Worm (Caenorhabditis elegans): ENCODE data around the gene nmt-1.

The nmt-1 gene

ce11 chrIII:6110187-6110586, 5.9 kb downstream of the nmt-1 start:
- no peak for TF ChIP-seq klf-2 (GFP tag; conservative IDR thresholded peaks at IDR 0.05)

- TF ChIP-seq cog-1 (tag; optimal IDR thresholded peaks at IDR 0.05) (no peak), flt-1 (GFP tag; IDR thresholded peaks at IDR 0.05) (no peak), med-1 (GFP tag; optimal IDR thresholded peaks at IDR 0.05; ENCODE audit: insufficient read depth) (no peak), ztf-29 (GFP tag; IDR thresholded peaks at IDR 0.05) (no peak), T22C8.4 (GFP tag; IDR thresholded peaks at IDR 0.05) (no peak)
Observed at ce11 chrIII:6105897-6106296, 10.2 kb downstream of the nmt-1 start.

ce11 chrIII:6102762-6103161, 13.4 kb downstream of the nmt-1 start, which contains the start of gene C05D10.4:
Gene C05D10.4, minus strand, starts transcription at chrIII:6102862.
- TF ChIP-seq ztf-29 (GFP tag; IDR thresholded peaks at IDR 0.05) = no peak
- no peak for TF ChIP-seq flt-1 (GFP tag; IDR thresholded peaks at IDR 0.05)
- no peak for TF ChIP-seq ztf-23 (GFP tag; IDR thresholded peaks at IDR 0.05)
- TF ChIP-seq klf-2 (GFP tag; conservative IDR thresholded peaks at IDR 0.05) = no peak
- TF ChIP-seq cog-1 (tag; optimal IDR thresholded peaks at IDR 0.05) = no peak
- no peak for TF ChIP-seq ref-1 (GFP tag; conservative IDR thresholded peaks at IDR 0.05)
- no peak for TF ChIP-seq tab-1 (GFP tag; IDR thresholded peaks at IDR 0.05)
- no peak for TF ChIP-seq T22C8.4 (GFP tag; IDR thresholded peaks at IDR 0.05)
- TF ChIP-seq med-1 (GFP tag; optimal IDR thresholded peaks at IDR 0.05; ENCODE audit: insufficient read depth) = no peak

ce11 chrIII:6095654-6096053, 20.5 kb downstream of the nmt-1 start:
- TF ChIP-seq ref-1 (GFP tag; conservative IDR thresholded peaks at IDR 0.05) (no peak), tab-1 (GFP tag; IDR thresholded peaks at IDR 0.05) (no peak), klf-2 (GFP tag; conservative IDR thresholded peaks at IDR 0.05) (no peak), ztf-29 (GFP tag; IDR thresholded peaks at IDR 0.05) (no peak), flt-1 (GFP tag; IDR thresholded peaks at IDR 0.05) (no peak), med-1 (GFP tag; optimal IDR thresholded peaks at IDR 0.05; ENCODE audit: insufficient read depth) (no peak), T22C8.4 (GFP tag; IDR thresholded peaks at IDR 0.05) (no peak), ztf-23 (GFP tag; IDR thresholded peaks at IDR 0.05) (no peak), cog-1 (tag; optimal IDR thresholded peaks at IDR 0.05) (no peak)

- no peak for TF ChIP-seq T22C8.4 (GFP tag; IDR thresholded peaks at IDR 0.05)
- no peak for TF ChIP-seq tab-1 (GFP tag; IDR thresholded peaks at IDR 0.05)
Observed at ce11 chrIII:6087705-6088359, 28.3 kb downstream of the nmt-1 start, which contains the start of gene wht-1. Gene wht-1, minus strand, starts transcription at chrIII:6087755.

- no peak for TF ChIP-seq tab-1 (GFP tag; IDR thresholded peaks at IDR 0.05)
- no peak for TF ChIP-seq T22C8.4 (GFP tag; IDR thresholded peaks at IDR 0.05)
- no peak for TF ChIP-seq med-1 (GFP tag; optimal IDR thresholded peaks at IDR 0.05; ENCODE audit: insufficient read depth)
- TF ChIP-seq cog-1 (tag; optimal IDR thresholded peaks at IDR 0.05) = no peak
- no peak for TF ChIP-seq ref-1 (GFP tag; conservative IDR thresholded peaks at IDR 0.05)
- TF ChIP-seq ztf-29 (GFP tag; IDR thresholded peaks at IDR 0.05) = no peak
- no peak for TF ChIP-seq ztf-23 (GFP tag; IDR thresholded peaks at IDR 0.05)
- TF ChIP-seq flt-1 (GFP tag; IDR thresholded peaks at IDR 0.05) = no peak
- no peak for TF ChIP-seq klf-2 (GFP tag; conservative IDR thresholded peaks at IDR 0.05)
Observed at ce11 chrIII:6085311-6085710, 30.8 kb downstream of the nmt-1 start.

- TF ChIP-seq ztf-23 (GFP tag; IDR thresholded peaks at IDR 0.05) = no peak
- TF ChIP-seq cog-1 (tag; optimal IDR thresholded peaks at IDR 0.05) = no peak
- no peak for TF ChIP-seq klf-2 (GFP tag; conservative IDR thresholded peaks at IDR 0.05)
- TF ChIP-seq T22C8.4 (GFP tag; IDR thresholded peaks at IDR 0.05) = no peak
- TF ChIP-seq ztf-29 (GFP tag; IDR thresholded peaks at IDR 0.05) = no peak
- no peak for TF ChIP-seq ref-1 (GFP tag; conservative IDR thresholded peaks at IDR 0.05)
- TF ChIP-seq flt-1 (GFP tag; IDR thresholded peaks at IDR 0.05) = no peak
- TF ChIP-seq med-1 (GFP tag; optimal IDR thresholded peaks at IDR 0.05; ENCODE audit: insufficient read depth) = no peak
- no peak for TF ChIP-seq tab-1 (GFP tag; IDR thresholded peaks at IDR 0.05)
Observed at ce11 chrIII:6080263-6080662, 35.9 kb downstream of the nmt-1 start, which contains the start of gene attf-4. Gene attf-4, plus strand, starts transcription at chrIII:6080563.

ce11 chrIII:6078917-6079316, 37.2 kb downstream of the nmt-1 start:
- TF ChIP-seq flt-1 (GFP tag; IDR thresholded peaks at IDR 0.05) (0 out of 2 replicates have a peak, but pooled peaks have one; percentile 35), med-1 (GFP tag; optimal IDR thresholded peaks at IDR 0.05; ENCODE audit: insufficient read depth) (no peak)

- no peak for TF ChIP-seq ref-1 (GFP tag; conservative IDR thresholded peaks at IDR 0.05)
- TF ChIP-seq klf-2 (GFP tag; conservative IDR thresholded peaks at IDR 0.05) = no peak
- no peak for TF ChIP-seq flt-1 (GFP tag; IDR thresholded peaks at IDR 0.05)
- TF ChIP-seq cog-1 (tag; optimal IDR thresholded peaks at IDR 0.05) = no peak
- no peak for TF ChIP-seq ztf-23 (GFP tag; IDR thresholded peaks at IDR 0.05)
- no peak for TF ChIP-seq tab-1 (GFP tag; IDR thresholded peaks at IDR 0.05)
- TF ChIP-seq ztf-29 (GFP tag; IDR thresholded peaks at IDR 0.05) = no peak
- no peak for TF ChIP-seq T22C8.4 (GFP tag; IDR thresholded peaks at IDR 0.05)
- no peak for TF ChIP-seq med-1 (GFP tag; optimal IDR thresholded peaks at IDR 0.05; ENCODE audit: insufficient read depth)
Observed at ce11 chrIII:6077973-6078372, 38.2 kb downstream of the nmt-1 start.

- no peak for TF ChIP-seq ref-1 (GFP tag; conservative IDR thresholded peaks at IDR 0.05)
- no peak for TF ChIP-seq klf-2 (GFP tag; conservative IDR thresholded peaks at IDR 0.05)
- TF ChIP-seq cog-1 (tag; optimal IDR thresholded peaks at IDR 0.05) = peak; percentile 8
- no peak for TF ChIP-seq tab-1 (GFP tag; IDR thresholded peaks at IDR 0.05)
- TF ChIP-seq med-1 (GFP tag; optimal IDR thresholded peaks at IDR 0.05; ENCODE audit: insufficient read depth) = no peak
- no peak for TF ChIP-seq ztf-29 (GFP tag; IDR thresholded peaks at IDR 0.05)
- no peak for TF ChIP-seq T22C8.4 (GFP tag; IDR thresholded peaks at IDR 0.05)
- no peak for TF ChIP-seq flt-1 (GFP tag; IDR thresholded peaks at IDR 0.05)
Observed at ce11 chrIII:6073673-6074331, 42.3 kb downstream of the nmt-1 start.

All from whole organism, midembryonic.